Worm (Caenorhabditis elegans): Measurements from ENCODE around the gene spp-6.

DNA sequence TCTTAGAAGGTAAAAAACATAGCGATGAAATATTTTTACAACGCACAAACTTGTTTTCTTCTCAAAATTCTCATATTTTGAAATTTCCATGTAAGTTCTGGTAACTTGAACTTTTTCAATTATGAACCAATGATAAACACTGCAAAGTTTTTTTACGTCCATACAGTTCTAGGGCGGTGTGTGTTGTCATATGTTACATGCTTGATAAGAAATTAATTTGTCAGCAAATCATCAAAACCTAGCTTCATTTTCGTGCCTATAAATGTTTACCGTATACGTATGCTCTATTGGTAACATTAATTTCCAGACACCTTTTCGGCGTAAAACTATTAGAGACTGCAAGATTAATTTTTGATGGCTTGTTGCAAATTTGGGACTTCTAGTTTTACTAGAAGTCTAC is 26.1 kb downstream of the spp-6 start:
- TF ChIP-seq npax-4 (tag; optimal IDR thresholded peaks at IDR 0.05), result no peak
- no peak for TF ChIP-seq mec-3 (tag; optimal IDR thresholded peaks at IDR 0.05; ENCODE audit: borderline replicate concordance)
- TF ChIP-seq nhr-11 (tag; optimal IDR thresholded peaks at IDR 0.05), result no peak
- TF ChIP-seq ceh-34 (tag; optimal IDR thresholded peaks at IDR 0.05), result no peak

Measured in whole organism, late embryonic.